Worm (Caenorhabditis elegans) whole organism, young adult: ENCODE results near the gene F42A9.9.

ENCODE experiments used
- B0019.2 ChIP-seq: fragments of 200-800 bp; sonication (Bioruptor generic); conservative IDR thresholded peaks from 2 replicates; pipeline ENCODE4 v1.3.6; 2022; ENCODE audit warnings: missing genetic modification reagents, missing genetic modification characterization, missing compliant biosample characterization
- ama-1 ChIP-seq, 3 experiments: fragments of 150-350 bp in 1 of 3; sonication (generic microtip) in 2 of 3; optimal IDR thresholded peaks; 2 replicates each; lab custom pipeline; 2014 to 2018; ENCODE audit warnings: missing biosample characterization in 2 of 3, missing genetic modification characterization in 2 of 3, missing genetic modification reagents in 2 of 3
- attf-5 ChIP-seq: fragments of 200-800 bp; sonication (Bioruptor generic); optimal IDR thresholded peaks from 2 replicates; lab custom pipeline; 2018; ENCODE audit warnings: mild to moderate bottlenecking, missing genetic modification characterization, missing compliant biosample characterization
- efl-1 ChIP-seq: fragments of 150-350 bp; optimal IDR thresholded peaks from 2 replicates; lab custom pipeline; 2014; ENCODE audit warnings: missing biosample characterization, missing genetic modification reagents, missing genetic modification characterization
- sptf-2 ChIP-seq: fragments of 200-800 bp; sonication (Bioruptor generic); optimal IDR thresholded peaks from 2 replicates; lab custom pipeline; 2018; ENCODE audit warnings: mild to moderate bottlenecking, missing genetic modification characterization, missing compliant biosample characterization

DNA sequence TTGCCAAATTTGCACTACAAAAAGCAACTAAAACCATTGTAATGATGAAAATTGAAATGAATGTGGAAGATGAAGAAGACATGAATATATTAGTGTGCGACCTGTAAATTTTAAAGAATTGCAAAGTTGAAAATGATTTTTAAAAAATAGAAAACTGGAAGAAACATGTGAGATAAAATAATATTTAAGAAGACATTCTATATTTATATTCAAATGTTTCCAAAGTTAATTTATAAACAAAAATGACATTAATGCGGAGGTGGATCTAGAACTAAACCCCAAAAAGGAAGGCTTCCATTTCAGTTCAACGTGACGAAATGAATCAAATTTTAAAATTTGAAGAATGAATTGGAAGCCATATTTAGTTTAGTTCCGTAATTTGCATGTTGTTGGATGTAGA lies 40.6 kb upstream of the F42A9.9 start, which contains the start of gene nlp-60:
- no peak for TF ChIP-seq B0019.2 (GFP tag; lab: Robert Waterston, UW)
- TF ChIP-seq ama-1 (optimal IDR thresholded peaks at IDR 0.05; lab: Kevin White, UChicago), result no peak
- TF ChIP-seq ama-1 (GFP tag; optimal IDR thresholded peaks at IDR 0.05; lab: Kevin White, UChicago), result no peak
- TF ChIP-seq efl-1 (GFP tag; lab: Kevin White, UChicago), result no peak
- no peak for TF ChIP-seq attf-5 (GFP tag; lab: Kevin White, UChicago)
- TF ChIP-seq sptf-2 (GFP tag; lab: Kevin White, UChicago), result no peak
